Fruit fly (Drosophila melanogaster) whole organism, embryonic: ENCODE data around the gene CG7530.

Experiments used
- Aef1 ChIP-seq: fragments of 200-800 bp; sonication (Bioruptor generic); IDR thresholded peaks from 3 replicates; pipeline ENCODE4 v1.3.6; 2022; ENCODE audit warnings: missing biosample characterization, missing genetic modification characterization
- CG10321 ChIP-seq: fragments of 200-800 bp; sonication (Bioruptor generic); IDR thresholded peaks from 2 replicates; pipeline ENCODE4 v1.3.6; 2022; ENCODE audit warnings: missing biosample characterization, missing genetic modification characterization
- CG10565 ChIP-seq: fragments of 200-800 bp; sonication (Bioruptor generic); optimal IDR thresholded peaks from 3 replicates; lab custom pipeline; 2016; ENCODE audit warnings: missing biosample characterization, mild to moderate bottlenecking, missing genetic modification characterization
- CG11695 ChIP-seq: fragments of 200-800 bp; sonication (Bioruptor generic); IDR thresholded peaks from 3 replicates; pipeline ENCODE4 v1.3.6; 2022; ENCODE audit warnings: missing biosample characterization, missing genetic modification characterization
- CG12659 ChIP-seq: fragments of 200-800 bp; sonication (Bioruptor generic); optimal IDR thresholded peaks from 3 replicates; lab custom pipeline; 2017; ENCODE audit warnings: mild to moderate bottlenecking, missing biosample characterization, missing genetic modification reagents, missing genetic modification characterization
- CG13894 ChIP-seq: fragments of 200-800 bp; sonication (Bioruptor generic); optimal IDR thresholded peaks from 3 replicates; lab custom pipeline; 2018; ENCODE audit warnings: missing biosample characterization, mild to moderate bottlenecking, missing genetic modification characterization, moderate library complexity
- CG14441 ChIP-seq: fragments of 200-800 bp; sonication (Bioruptor generic); IDR thresholded peaks from 2 replicates; pipeline ENCODE4 v1.3.6; 2022; ENCODE audit warnings: missing biosample characterization, missing genetic modification characterization
- CG15514 ChIP-seq: fragments of 200-800 bp; sonication (Bioruptor generic); optimal IDR thresholded peaks from 3 replicates; lab custom pipeline; 2017; ENCODE audit warnings: missing biosample characterization, missing genetic modification characterization, mild to moderate bottlenecking, moderate library complexity, missing genetic modification reagents
- CG15601 ChIP-seq: fragments of 200-800 bp; sonication (Bioruptor generic); optimal IDR thresholded peaks from 3 replicates; lab custom pipeline; 2019; ENCODE audit warnings: missing biosample characterization, mild to moderate bottlenecking, missing genetic modification characterization, moderate library complexity
- CG1647 ChIP-seq: fragments of 200-800 bp; sonication (Bioruptor generic); optimal IDR thresholded peaks from 3 replicates; lab custom pipeline; 2016; ENCODE audit warnings: missing biosample characterization, missing genetic modification characterization
- CG16779 ChIP-seq: fragments of 200-800 bp; sonication (Bioruptor generic); IDR thresholded peaks from 2 replicates; pipeline ENCODE4 v1.3.6; 2022; ENCODE audit warnings: missing biosample characterization, missing genetic modification characterization
- CG17385 ChIP-seq: fragments of 200-800 bp; sonication (Bioruptor generic); optimal IDR thresholded peaks from 3 replicates; lab custom pipeline; 2018; ENCODE audit warnings: missing biosample characterization, mild to moderate bottlenecking, missing genetic modification characterization
- CG3065 ChIP-seq: fragments of 200-800 bp; sonication (Bioruptor generic); optimal IDR thresholded peaks from 2 replicates; lab custom pipeline; 2016; ENCODE audit warnings: missing biosample characterization, missing genetic modification characterization
- CG34376 ChIP-seq: fragments of 200-800 bp; sonication (Bioruptor generic); optimal IDR thresholded peaks from 2 replicates; lab custom pipeline; 2018; ENCODE audit warnings: missing biosample characterization, mild to moderate bottlenecking, missing genetic modification characterization
- CG4854 ChIP-seq: fragments of 200-800 bp; sonication (Bioruptor generic); optimal IDR thresholded peaks from 2 replicates; lab custom pipeline; 2016; ENCODE audit warnings: missing biosample characterization, missing genetic modification characterization, inconsistent platforms
- CG6683 ChIP-seq: fragments of 200-800 bp; sonication (Bioruptor generic); optimal IDR thresholded peaks from 2 replicates; lab custom pipeline; 2017; ENCODE audit warnings: missing biosample characterization, mild to moderate bottlenecking, missing genetic modification characterization, missing genetic modification reagents
- CG7271 ChIP-seq: fragments of 200-800 bp; sonication (Bioruptor generic); optimal IDR thresholded peaks from 2 replicates; lab custom pipeline; 2018; ENCODE audit warnings: missing biosample characterization, mild to moderate bottlenecking, missing genetic modification characterization, moderate library complexity
- CG7745 ChIP-seq: fragments of 200-800 bp; sonication (Bioruptor generic); optimal IDR thresholded peaks from 2 replicates; lab custom pipeline; 2018; ENCODE audit warnings: missing biosample characterization, mild to moderate bottlenecking, missing genetic modification characterization, moderate library complexity
- CG8089 ChIP-seq: fragments of 200-800 bp; sonication (Bioruptor generic); optimal IDR thresholded peaks from 3 replicates; lab custom pipeline; 2016; ENCODE audit warnings: missing biosample characterization, missing genetic modification characterization
- CG8290 ChIP-seq, 3 experiments: fragments of 200-800 bp; sonication (Bioruptor generic); optimal IDR thresholded peaks; 2 replicates each; lab custom pipeline; 2016 to 2019; ENCODE audit warnings: missing biosample characterization in 3 of 3, missing genetic modification characterization in 3 of 3, mild to moderate bottlenecking in 2 of 3, moderate library complexity in 1 of 3
- CG8924 ChIP-seq: fragments of 200-800 bp; optimal IDR thresholded peaks from 3 replicates; lab custom pipeline; 2019; ENCODE audit warnings: missing biosample characterization, mild to moderate bottlenecking, missing genetic modification characterization, moderate library complexity
- Ets97D ChIP-seq: fragments of 200-800 bp; sonication (Bioruptor generic); optimal IDR thresholded peaks from 3 replicates; lab custom pipeline; 2016; ENCODE audit warnings: missing biosample characterization, missing genetic modification characterization
- Nf-YB ChIP-seq: fragments of 200-800 bp; sonication (Bioruptor generic); optimal IDR thresholded peaks from 3 replicates; lab custom pipeline; 2019; ENCODE audit warnings: missing biosample characterization, mild to moderate bottlenecking, missing genetic modification characterization, moderate library complexity
- Rfx ChIP-seq: fragments of 200-800 bp; sonication (Bioruptor generic); IDR thresholded peaks from 2 replicates; pipeline ENCODE4 v1.3.6; 2022; ENCODE audit warnings: missing biosample characterization, missing genetic modification characterization
- Side ChIP-seq: fragments of 200-800 bp; sonication (Bioruptor generic); optimal IDR thresholded peaks from 2 replicates; lab custom pipeline; 2016; ENCODE audit warnings: missing biosample characterization, missing genetic modification characterization
- Sry-δ ChIP-seq: fragments of 200-800 bp; sonication (Bioruptor generic); optimal IDR thresholded peaks from 2 replicates; lab custom pipeline; 2016; ENCODE audit warnings: missing biosample characterization, missing genetic modification characterization
- caup ChIP-seq: fragments of 200-800 bp; sonication (Bioruptor generic); optimal IDR thresholded peaks from 3 replicates; lab custom pipeline; 2017; ENCODE audit warnings: missing biosample characterization, mild to moderate bottlenecking, missing genetic modification characterization, moderate library complexity; ENCODE audit not compliant: severe bottlenecking
- chm ChIP-seq: fragments of 200-800 bp; sonication (Bioruptor generic); IDR thresholded peaks from 2 replicates; pipeline ENCODE4 v1.3.6; 2022; ENCODE audit warnings: missing biosample characterization, missing genetic modification characterization
- dm ChIP-seq: fragments of 200-800 bp; sonication (Bioruptor generic); optimal IDR thresholded peaks from 3 replicates; lab custom pipeline; 2016; ENCODE audit warnings: missing biosample characterization, missing genetic modification characterization
- ftz-f1 ChIP-seq: fragments of 200-800 bp; sonication (Bioruptor generic); optimal IDR thresholded peaks from 2 replicates; lab custom pipeline; 2016; ENCODE audit warnings: missing biosample characterization, missing genetic modification characterization
- gro ChIP-seq: fragments of 200-800 bp; sonication (Bioruptor generic); optimal IDR thresholded peaks from 2 replicates; lab custom pipeline; 2016; ENCODE audit warnings: missing biosample characterization, missing genetic modification characterization
- kay ChIP-seq: fragments of 200-800 bp; sonication (Bioruptor generic); optimal IDR thresholded peaks from 2 replicates; lab custom pipeline; 2016; ENCODE audit warnings: missing biosample characterization, missing genetic modification characterization
- lbe ChIP-seq: fragments of 200-800 bp; sonication (Bioruptor generic); optimal IDR thresholded peaks from 2 replicates; lab custom pipeline; 2016; ENCODE audit warnings: missing biosample characterization, mild to moderate bottlenecking, missing genetic modification characterization
- mirr ChIP-seq: fragments of 200-800 bp; sonication (Bioruptor generic); optimal IDR thresholded peaks from 3 replicates; lab custom pipeline; 2018; ENCODE audit warnings: missing biosample characterization, mild to moderate bottlenecking, missing genetic modification characterization
- oc ChIP-seq: fragments of 200-800 bp; sonication (Bioruptor generic); optimal IDR thresholded peaks from 2 replicates; lab custom pipeline; 2018; ENCODE audit warnings: missing biosample characterization, mild to moderate bottlenecking, missing genetic modification characterization, moderate library complexity
- peb ChIP-seq: fragments of 200-800 bp; sonication (Bioruptor generic); IDR thresholded peaks from 2 replicates; pipeline ENCODE4 v1.3.6; 2022; ENCODE audit warnings: missing biosample characterization, missing genetic modification characterization
- prd ChIP-seq, 3 experiments: fragments of >200 bp in 2 of 3; fragments of 200-800 bp in 1 of 3; sonication (Bioruptor generic) in 1 of 3; optimal IDR thresholded peaks in 2 of 3; IDR thresholded peaks in 1 of 3; 2 replicates in 2 of 3; 3 replicates in 1 of 3; pipeline versions ENCODE4 v1.3.6 to Lab custom; 2017 to 2022; ENCODE audit warnings: missing biosample characterization in 1 of 3, missing genetic modification characterization in 1 of 3
- pros ChIP-seq: fragments of 200-800 bp; sonication (Bioruptor generic); optimal IDR thresholded peaks from 3 replicates; lab custom pipeline; 2019; ENCODE audit warnings: missing biosample characterization, mild to moderate bottlenecking, missing genetic modification characterization, moderate library complexity
- psq ChIP-seq: fragments of 200-800 bp; sonication (Bioruptor generic); optimal IDR thresholded peaks from 2 replicates; lab custom pipeline; 2017; ENCODE audit warnings: missing biosample characterization, missing genetic modification characterization
- row ChIP-seq: fragments of 200-800 bp; sonication (Bioruptor generic); IDR thresholded peaks from 3 replicates; pipeline ENCODE4 v1.3.6; 2022; ENCODE audit warnings: missing biosample characterization, missing genetic modification characterization
- slbo ChIP-seq: fragments of 200-800 bp; sonication (Bioruptor generic); IDR thresholded peaks from 2 replicates; pipeline ENCODE4 v1.3.6; 2022; ENCODE audit warnings: missing biosample characterization, missing genetic modification characterization
- stwl ChIP-seq: fragments of 200-800 bp; sonication (Bioruptor generic); optimal IDR thresholded peaks from 3 replicates; lab custom pipeline; 2018; ENCODE audit warnings: missing biosample characterization, mild to moderate bottlenecking, missing genetic modification characterization, moderate library complexity
- trem ChIP-seq: fragments of 200-800 bp; optimal IDR thresholded peaks from 3 replicates; lab custom pipeline; 2019; ENCODE audit warnings: missing biosample characterization, mild to moderate bottlenecking, missing genetic modification characterization, moderate library complexity
- ttk ChIP-seq: fragments of 200-800 bp; sonication (Bioruptor generic); IDR thresholded peaks from 2 replicates; pipeline ENCODE4 v2.1.2; 2022; ENCODE audit warnings: missing biosample characterization, missing genetic modification characterization
- vvl ChIP-seq: fragments of 200-800 bp; sonication (Bioruptor generic); IDR thresholded peaks from 2 replicates; pipeline ENCODE4 v1.3.6; 2022; ENCODE audit warnings: missing biosample characterization, missing genetic modification characterization
- wek ChIP-seq: fragments of 200-800 bp; sonication (Bioruptor generic); optimal IDR thresholded peaks from 3 replicates; lab custom pipeline; 2018; ENCODE audit warnings: missing biosample characterization, mild to moderate bottlenecking, missing genetic modification characterization, moderate library complexity

The CG7530 gene

dm6 chr3R:14739501-14740252, 8.4 kb upstream of the CG7530 start (continued):
- no peak for TF ChIP-seq CG7271 (tag; lab: Kevin White, UChicago)
- no peak for TF ChIP-seq peb (GFP tag; lab: Robert Waterston, UW)
- no peak for TF ChIP-seq Sry-δ (GFP tag; lab: Kevin White, UChicago)
- TF ChIP-seq gro (GFP tag; lab: Kevin White, UChicago) = no peak
- no peak for TF ChIP-seq Ets97D (GFP tag; lab: Kevin White, UChicago)
- no peak for TF ChIP-seq CG6683 (GFP tag; lab: Kevin White, UChicago)
- no peak for TF ChIP-seq prd (optimal IDR thresholded peaks at IDR 0.05; lab: Kevin White, UChicago)
- TF ChIP-seq prd (GFP tag; IDR thresholded peaks at IDR 0.05; lab: Robert Waterston, UW) = no peak
- TF ChIP-seq CG3065 (GFP tag; lab: Kevin White, UChicago) = no peak
- no peak for TF ChIP-seq CG7745 (tag; lab: Kevin White, UChicago)

dm6 chr3R:14739088-14739487, 7.8 kb upstream of the CG7530 start:
- peak; percentile 63 for TF ChIP-seq CG34376 (GFP tag; lab: Kevin White, UChicago)
- TF ChIP-seq caup = peak; percentile 48
- peak; percentile 51 for TF ChIP-seq kay (GFP tag; lab: Kevin White, UChicago)
- TF ChIP-seq slbo (GFP tag; lab: Robert Waterston, UW) = peak; percentile 42
- 0 out of 2 replicates have a peak, but pooled peaks have one; percentile 19 for TF ChIP-seq CG14441
- TF ChIP-seq mirr (GFP tag; lab: Kevin White, UChicago) = peak; percentile 82
- TF ChIP-seq CG8290 (GFP tag; optimal IDR thresholded peaks at IDR 0.05; lab: Kevin White, UChicago) = no peak
- peak in 1 of 2 experiments; percentile 87 for TF ChIP-seq CG8290 (tag; optimal IDR thresholded peaks at IDR 0.05; lab: Kevin White, UChicago)
- peak; percentile 99 for TF ChIP-seq CG7745 (tag; lab: Kevin White, UChicago)
- TF ChIP-seq CG15601 (tag; lab: Kevin White, UChicago) = peak; percentile 1
- peak; percentile 62 for TF ChIP-seq chm (GFP tag; lab: Robert Waterston, UW)
- peak; percentile 74 for TF ChIP-seq CG16779 (GFP tag; lab: Robert Waterston, UW)
- TF ChIP-seq oc (tag; lab: Kevin White, UChicago) = peak; percentile 75
- TF ChIP-seq Rfx = peak; percentile 47
- TF ChIP-seq Aef1 (GFP tag; lab: Robert Waterston, UW) = no peak
- TF ChIP-seq psq (GFP tag; lab: Kevin White, UChicago) = no peak
- peak; percentile 70 for TF ChIP-seq CG13894
- peak; percentile 6; the same call in 1 of the 3 replicates for TF ChIP-seq row (GFP tag; lab: Robert Waterston, UW)
- TF ChIP-seq prd (optimal IDR thresholded peaks at IDR 0.05; lab: Kevin White, UChicago) = no peak
- TF ChIP-seq prd (GFP tag; IDR thresholded peaks at IDR 0.05; lab: Robert Waterston, UW) = peak; percentile 37; the same call in 2 of the 3 replicates
- TF ChIP-seq trem (tag; lab: Kevin White, UChicago) = peak; percentile 25
- peak; percentile 38 for TF ChIP-seq pros
- peak; percentile 22 for TF ChIP-seq CG15514 (GFP tag; lab: Kevin White, UChicago)
- peak; percentile 95 for TF ChIP-seq ftz-f1
- peak; percentile 51 for TF ChIP-seq CG12659 (GFP tag; lab: Kevin White, UChicago)
- no peak for TF ChIP-seq CG4854
- TF ChIP-seq CG11695 (GFP tag; lab: Robert Waterston, UW) = 0 out of 3 replicates have a peak, but pooled peaks have one; percentile 26
- peak; percentile 16 for TF ChIP-seq wek (GFP tag; lab: Kevin White, UChicago)
- TF ChIP-seq CG8089 = no peak
- TF ChIP-seq ttk = no peak
- TF ChIP-seq lbe (GFP tag; lab: Kevin White, UChicago) = peak; percentile 46
- TF ChIP-seq vvl (GFP tag; lab: Robert Waterston, UW) = peak; percentile 93
- TF ChIP-seq CG10565 (GFP tag; lab: Kevin White, UChicago) = no peak
- peak; percentile 34 for TF ChIP-seq stwl (tag; lab: Kevin White, UChicago)
- peak; percentile 10 for TF ChIP-seq CG17385
- no peak for TF ChIP-seq CG1647 (GFP tag; lab: Kevin White, UChicago)
- peak; percentile 98 for TF ChIP-seq CG10321
- TF ChIP-seq dm (GFP tag; lab: Kevin White, UChicago) = peak; percentile 6
- TF ChIP-seq Nf-YB (GFP tag; lab: Kevin White, UChicago) = peak; percentile 36
- TF ChIP-seq Side (GFP tag; lab: Kevin White, UChicago) = peak; percentile 37
- TF ChIP-seq CG8924 (tag; lab: Kevin White, UChicago) = peak; percentile 34
